Worm (Caenorhabditis elegans) whole organism, L3 larva: Measurements from ENCODE around the gene uda-1.

Source experiments
- ama-1 ChIP-seq: fragments of 150-350 bp; optimal IDR thresholded peaks from 2 replicates; lab custom pipeline; 2018
- ceh-16 ChIP-seq: sonication (generic microtip); optimal IDR thresholded peaks from 2 replicates; lab custom pipeline; 2017; ENCODE audit warnings: missing biosample characterization, missing genetic modification characterization
- ceh-28 ChIP-seq: fragments of 150-350 bp; optimal IDR thresholded peaks from 2 replicates; lab custom pipeline; 2014; ENCODE audit warnings: missing biosample characterization, missing genetic modification reagents, missing genetic modification characterization
- ceh-82 ChIP-seq: fragments of 150-350 bp; optimal IDR thresholded peaks from 2 replicates; lab custom pipeline; 2014; ENCODE audit warnings: missing biosample characterization, missing genetic modification characterization
- egl-27 ChIP-seq: sonication (generic microtip); optimal IDR thresholded peaks from 4 replicates; lab custom pipeline; 2017; ENCODE audit warnings: missing biosample characterization, missing genetic modification reagents, missing genetic modification characterization
- elt-1 ChIP-seq: fragments of 150-350 bp; optimal IDR thresholded peaks from 2 replicates; lab custom pipeline; 2014; ENCODE audit warnings: missing biosample characterization, missing genetic modification characterization
- elt-2 ChIP-seq: sonication (generic microtip); optimal IDR thresholded peaks from 2 replicates; lab custom pipeline; 2016; ENCODE audit warnings: missing genetic modification reagents, mild to moderate bottlenecking, missing genetic modification characterization, missing compliant biosample characterization
- elt-3 ChIP-seq, 3 experiments: fragments of 150-350 bp in 1 of 3; sonication (generic microtip) in 2 of 3; optimal IDR thresholded peaks; 2 replicates in 2 of 3; 4 replicates in 1 of 3; lab custom pipeline; 2014 to 2017; ENCODE audit warnings: missing biosample characterization in 3 of 3, missing genetic modification characterization in 3 of 3
- fkh-10 ChIP-seq: sonication (generic microtip); optimal IDR thresholded peaks from 2 replicates; lab custom pipeline; 2017; ENCODE audit warnings: missing biosample characterization, missing genetic modification reagents, missing genetic modification characterization
- hmg-11 ChIP-seq: sonication (generic microtip); optimal IDR thresholded peaks from 2 replicates; lab custom pipeline; 2016; ENCODE audit warnings: missing genetic modification characterization, missing compliant biosample characterization
- jun-1 ChIP-seq: fragments of 150-350 bp; optimal IDR thresholded peaks from 2 replicates; lab custom pipeline; 2014; ENCODE audit warnings: missing biosample characterization, missing genetic modification reagents, missing genetic modification characterization
- lin-15B ChIP-seq: fragments of 150-350 bp; optimal IDR thresholded peaks from 2 replicates; lab custom pipeline; 2014; ENCODE audit warnings: missing biosample characterization, missing genetic modification characterization
- lin-39 ChIP-seq: fragments of 150-350 bp; optimal IDR thresholded peaks from 2 replicates; lab custom pipeline; 2018; ENCODE audit warnings: missing biosample characterization, missing genetic modification reagents, missing genetic modification characterization
- lsy-12 ChIP-seq: sonication (generic microtip); optimal IDR thresholded peaks from 2 replicates; lab custom pipeline; 2016; ENCODE audit warnings: mild to moderate bottlenecking, missing genetic modification characterization, missing compliant biosample characterization
- mdl-1 ChIP-seq: fragments of 150-350 bp; optimal IDR thresholded peaks from 2 replicates; lab custom pipeline; 2014; ENCODE audit warnings: missing biosample characterization, missing genetic modification characterization
- mml-1 ChIP-seq: fragments of 150-350 bp; sonication (generic microtip); optimal IDR thresholded peaks from 3 replicates; lab custom pipeline; 2014; ENCODE audit warnings: missing biosample characterization, missing genetic modification characterization
- nfya-1 ChIP-seq: sonication (generic microtip); optimal IDR thresholded peaks from 2 replicates; lab custom pipeline; 2017; ENCODE audit warnings: missing genetic modification characterization, mild to moderate bottlenecking, missing compliant biosample characterization, antibody characterized with exemption, moderate library complexity; ENCODE audit not compliant: insufficient read depth
- nhr-11 ChIP-seq: fragments of 150-350 bp; optimal IDR thresholded peaks from 2 replicates; lab custom pipeline; 2014; ENCODE audit warnings: missing biosample characterization, missing genetic modification characterization
- nhr-12 ChIP-seq: fragments of 150-350 bp; optimal IDR thresholded peaks from 2 replicates; lab custom pipeline; 2014; ENCODE audit warnings: missing biosample characterization, missing genetic modification characterization
- nhr-23 ChIP-seq: fragments of 150-350 bp; optimal IDR thresholded peaks from 2 replicates; lab custom pipeline; 2014; ENCODE audit warnings: missing biosample characterization, missing genetic modification reagents, missing genetic modification characterization
- nhr-25 ChIP-seq: sonication (generic microtip); optimal IDR thresholded peaks from 2 replicates; lab custom pipeline; 2017; ENCODE audit warnings: missing biosample characterization, missing genetic modification characterization
- nhr-43 ChIP-seq: sonication (generic microtip); optimal IDR thresholded peaks from 2 replicates; lab custom pipeline; 2016; ENCODE audit warnings: mild to moderate bottlenecking, missing genetic modification characterization, missing compliant biosample characterization; ENCODE audit not compliant: poor library complexity, severe bottlenecking
- nhr-67 ChIP-seq: fragments of 150-350 bp; optimal IDR thresholded peaks from 2 replicates; lab custom pipeline; 2014; ENCODE audit warnings: missing biosample characterization, missing genetic modification characterization
- nhr-76 ChIP-seq: fragments of 150-350 bp; sonication (generic microtip); optimal IDR thresholded peaks from 5 replicates; lab custom pipeline; 2014; ENCODE audit warnings: missing biosample characterization, missing genetic modification characterization
- pha-4 ChIP-seq: fragments of 150-350 bp; optimal IDR thresholded peaks from 2 replicates; lab custom pipeline; 2014; ENCODE audit warnings: missing biosample characterization, missing genetic modification reagents, missing genetic modification characterization
- pqm-1 ChIP-seq: fragments of 150-350 bp; optimal IDR thresholded peaks from 2 replicates; lab custom pipeline; 2017; ENCODE audit warnings: missing biosample characterization, missing genetic modification characterization, inconsistent platforms
- sea-2 ChIP-seq: fragments of 150-350 bp; sonication (generic microtip); optimal IDR thresholded peaks from 4 replicates; lab custom pipeline; 2014; ENCODE audit warnings: missing biosample characterization, missing genetic modification reagents, missing genetic modification characterization
- skn-1 ChIP-seq: fragments of 150-350 bp; optimal IDR thresholded peaks from 2 replicates; lab custom pipeline; 2014; ENCODE audit warnings: missing biosample characterization, missing genetic modification characterization
- snpc-4 ChIP-seq: fragments of 150-350 bp; optimal IDR thresholded peaks from 2 replicates; lab custom pipeline; 2014; ENCODE audit warnings: missing biosample characterization, missing genetic modification characterization
- tbx-2 ChIP-seq: sonication (generic microtip); optimal IDR thresholded peaks from 2 replicates; lab custom pipeline; 2016; ENCODE audit warnings: mild to moderate bottlenecking, missing genetic modification characterization, missing compliant biosample characterization
- unc-62 ChIP-seq: fragments of 150-350 bp; sonication (generic microtip); optimal IDR thresholded peaks from 4 replicates; lab custom pipeline; 2014; ENCODE audit warnings: missing biosample characterization, missing genetic modification reagents, missing genetic modification characterization

uda-1 gene

DNA sequence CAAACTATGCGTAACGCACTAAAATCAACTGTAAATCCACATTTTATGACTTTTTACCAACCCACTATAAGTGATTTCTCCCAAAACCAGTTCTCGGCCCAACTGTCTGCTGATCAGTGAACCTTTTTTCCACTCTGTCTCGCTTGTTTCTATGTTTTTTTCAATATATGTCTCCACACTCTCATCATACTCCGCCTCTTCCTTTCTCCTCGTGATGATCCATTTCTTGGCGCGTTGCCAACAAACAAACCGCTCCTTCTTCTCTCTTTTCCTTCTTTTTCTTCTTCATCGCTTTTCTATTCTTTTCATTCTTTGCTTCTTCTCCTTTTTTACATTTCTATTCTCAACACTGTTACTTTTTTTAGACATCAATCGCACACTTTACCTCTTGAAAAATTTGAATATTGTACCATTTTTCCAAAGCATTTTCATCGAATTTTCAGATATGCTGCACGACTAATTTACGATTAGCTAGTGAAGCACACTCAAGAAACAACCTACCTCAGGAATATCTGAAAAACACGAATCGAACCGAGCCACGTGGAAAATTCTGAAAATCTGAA lies 38.8 kb downstream of the uda-1 start, which contains the start of gene T06E8.8:
Gene T06E8.8, plus strand, starts transcription at position 513 of the 563 bp plus-strand sequence.
- TF ChIP-seq nhr-12: no peak
- peak; percentile 63 for TF ChIP-seq nhr-25
- TF ChIP-seq ceh-28 (tag; lab: Kevin White, UChicago): peak; percentile 15
- TF ChIP-seq lin-39: peak; percentile 52
- TF ChIP-seq lsy-12 (tag; lab: Kevin White, UChicago): peak; percentile 18
- TF ChIP-seq snpc-4: peak; percentile 26
- TF ChIP-seq jun-1: peak; percentile 65
- peak; percentile 16 for TF ChIP-seq mdl-1 (tag; lab: Kevin White, UChicago)
- peak; percentile 39 for TF ChIP-seq hmg-11 (tag; lab: Kevin White, UChicago)
- peak; percentile 84 for TF ChIP-seq nhr-23
- peak; percentile 63 for TF ChIP-seq nfya-1 (tag; lab: Kevin White, UChicago)
- peak; percentile 71 for TF ChIP-seq nhr-43 (tag; lab: Kevin White, UChicago)
- no peak for TF ChIP-seq nhr-67 (tag; lab: Kevin White, UChicago)
- peak; percentile 89 for TF ChIP-seq pha-4 (tag; lab: Kevin White, UChicago)
- TF ChIP-seq elt-3 (tag; optimal IDR thresholded peaks at IDR 0.05; lab: Kevin White, UChicago): peak in 1 of 3 experiments; percentile 2
- TF ChIP-seq nhr-76 (tag; lab: Kevin White, UChicago): no peak

DNA sequence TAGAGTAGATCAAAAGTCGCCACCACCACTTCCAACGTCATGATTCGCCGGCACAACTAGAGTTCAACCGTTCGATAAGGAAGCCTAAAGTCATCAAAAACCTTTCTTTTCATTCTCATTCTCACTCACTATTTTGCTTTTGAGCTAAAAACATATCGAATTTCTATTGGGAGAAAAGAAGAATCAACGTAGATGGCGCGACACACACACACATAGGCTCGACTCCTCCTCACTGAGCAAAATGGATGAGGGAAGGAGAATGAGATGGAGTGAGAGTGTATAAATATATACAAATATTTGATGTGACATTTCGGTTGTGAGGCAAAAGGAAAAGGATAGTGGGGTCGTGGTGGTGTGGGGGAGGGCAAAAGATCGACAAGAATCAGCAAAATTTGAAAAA lies 40.2 kb downstream of the uda-1 start:
- TF ChIP-seq pha-4 (tag; lab: Kevin White, UChicago) (peak; percentile 69), lin-15B (no peak)

DNA sequence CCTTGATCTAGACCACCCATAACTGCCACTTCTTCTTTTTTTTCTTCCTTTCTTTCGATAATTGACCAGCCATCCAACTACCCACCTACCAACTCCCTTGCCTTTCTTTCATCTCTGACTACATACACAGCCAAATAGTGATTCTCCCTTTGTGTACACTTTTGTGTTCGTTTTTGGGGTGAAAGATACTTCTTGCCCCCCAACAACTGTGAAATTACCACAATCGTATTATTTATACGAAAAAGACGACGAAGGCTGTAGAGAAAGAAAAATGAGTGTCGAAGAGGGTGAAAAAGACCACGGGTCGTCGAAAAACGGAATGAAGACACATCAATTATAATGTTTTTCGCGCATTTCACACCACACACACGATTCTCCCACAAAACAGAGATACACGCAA lies 41.9 kb downstream of the uda-1 start:
- TF ChIP-seq pha-4 (tag; lab: Kevin White, UChicago) (peak; percentile 21), nfya-1 (tag; lab: Kevin White, UChicago) (peak; percentile 17), mml-1 (tag; lab: Kevin White, UChicago) (no peak), nhr-25 (peak; percentile 55)

DNA sequence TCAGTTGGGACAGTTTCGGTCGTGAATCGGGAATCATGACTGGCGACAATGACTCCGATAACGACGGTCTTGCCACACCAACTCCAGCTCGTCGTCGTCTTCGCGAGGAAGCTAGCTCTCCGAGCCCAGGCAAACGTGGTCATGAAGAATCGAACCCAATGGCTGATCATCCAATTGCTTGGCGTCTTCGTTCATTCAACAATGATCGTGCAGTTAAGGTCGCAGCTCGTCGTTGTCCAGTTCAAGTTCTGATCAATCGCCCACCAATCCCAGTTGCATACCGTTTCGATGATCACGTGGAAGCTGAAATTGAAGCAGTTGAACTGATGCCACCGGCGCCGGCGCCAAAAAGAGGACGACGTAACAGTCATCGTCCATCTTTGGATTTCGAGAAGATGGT lies 42.6 kb downstream of the uda-1 start:
- TF ChIP-seq ama-1 (lab: Kevin White, UChicago) (peak; percentile 71), ceh-16 (tag; lab: Kevin White, UChicago) (no peak)

DNA sequence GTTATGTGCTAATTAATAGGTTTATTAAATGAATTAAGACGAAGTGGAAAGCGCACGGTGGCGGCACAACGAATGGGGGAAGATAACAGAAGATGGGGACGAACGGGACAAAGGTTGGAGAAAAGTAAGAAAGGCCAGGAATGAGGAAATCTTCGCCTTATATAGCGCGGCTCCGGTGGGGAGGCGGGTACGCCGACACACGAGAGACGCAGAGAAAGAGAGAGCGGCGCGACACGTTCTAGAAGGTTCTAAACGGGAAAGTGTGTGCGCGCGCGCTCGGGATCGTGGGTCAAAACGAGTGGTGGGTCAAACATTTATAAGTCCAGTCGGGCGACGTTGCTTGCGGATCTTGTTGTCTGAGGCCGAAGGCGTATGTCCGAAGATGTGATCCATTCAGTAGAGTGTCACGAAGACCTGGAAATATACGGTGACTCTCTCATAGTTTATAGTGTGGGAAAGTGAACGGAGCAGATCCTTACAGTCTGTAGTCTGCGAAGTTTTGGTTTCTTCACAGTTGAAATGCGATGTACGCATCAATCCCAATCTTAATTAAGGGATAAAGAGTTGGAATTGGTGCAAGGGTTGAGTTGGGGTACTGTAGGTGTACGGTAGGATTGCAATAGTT lies 44.7 kb downstream of the uda-1 start:
- peak; percentile 3 for TF ChIP-seq nfya-1 (tag; lab: Kevin White, UChicago)

DNA sequence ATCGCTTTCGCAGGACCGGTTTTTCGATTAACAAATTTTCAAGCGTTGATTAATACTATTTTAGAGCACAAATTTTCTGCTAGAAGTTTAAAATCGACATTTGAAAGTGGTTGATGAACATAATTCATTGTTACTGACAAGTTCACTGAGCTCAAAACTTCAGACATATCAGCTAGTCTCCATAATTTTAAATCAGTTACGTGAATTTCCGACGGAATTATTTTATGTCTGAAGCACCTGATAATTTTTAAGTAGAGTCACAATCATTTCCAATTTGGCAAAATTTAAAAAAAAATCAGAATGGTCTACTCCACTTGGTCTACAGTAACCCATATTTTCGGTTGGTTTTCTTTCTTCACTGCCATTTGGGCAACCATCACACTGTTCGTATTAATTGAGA lies 47.3 kb downstream of the uda-1 start, which contains the start of gene str-118:
Gene str-118, plus strand, starts transcription at position 301 of the 400 bp plus-strand sequence.
- TF ChIP-seq ceh-82 (tag; lab: Kevin White, UChicago) (no peak), unc-62 (no peak), lin-15B (no peak)

DNA sequence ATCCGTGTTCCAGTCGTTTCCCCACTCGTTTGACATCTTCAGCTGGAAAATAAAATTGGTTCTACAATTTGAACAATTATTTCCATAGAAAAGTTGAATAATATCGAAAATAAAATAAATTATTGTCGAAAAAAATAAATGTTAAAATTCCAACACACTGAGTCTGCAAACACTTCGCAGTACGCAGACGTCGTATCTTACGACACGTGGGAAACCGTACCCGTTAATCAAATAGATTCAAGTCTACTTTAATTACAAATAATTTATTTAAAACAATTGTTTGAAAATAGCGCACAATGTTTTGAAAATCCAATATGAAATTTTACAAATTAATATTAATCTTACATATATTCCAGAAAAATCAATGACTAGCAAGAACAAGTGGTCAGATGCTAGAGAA lies 50.3 kb downstream of the uda-1 start, which contains the start of gene yif-1:
Gene yif-1, minus strand, starts transcription at position 42 of the 400 bp plus-strand sequence.
- TF ChIP-seq skn-1 (no peak), jun-1 (no peak), pqm-1 (tag; lab: Kevin White, UChicago) (no peak), nhr-23 (no peak), nhr-12 (no peak), nhr-25 (no peak), nhr-11 (tag; lab: Kevin White, UChicago) (no peak), ceh-82 (tag; lab: Kevin White, UChicago) (no peak), fkh-10 (no peak), pha-4 (tag; lab: Kevin White, UChicago) (peak; percentile 34), nhr-76 (tag; lab: Kevin White, UChicago) (peak; percentile 1), sea-2 (GFP tag; lab: Kevin White, UChicago) (no peak), elt-2 (tag; lab: Kevin White, UChicago) (no peak), lsy-12 (tag; lab: Kevin White, UChicago) (no peak), nfya-1 (tag; lab: Kevin White, UChicago) (peak; percentile 44), ceh-28 (tag; lab: Kevin White, UChicago) (no peak), lin-39 (no peak), elt-1 (tag; lab: Kevin White, UChicago) (no peak), snpc-4 (no peak), mml-1 (tag; lab: Kevin White, UChicago) (no peak), nhr-43 (tag; lab: Kevin White, UChicago) (no peak), tbx-2 (no peak), egl-27 (tag; lab: Kevin White, UChicago) (no peak), ama-1 (lab: Kevin White, UChicago) (no peak)
